Worm (Caenorhabditis elegans): Measurements from ENCODE around the gene ZK856.14.

DNA sequence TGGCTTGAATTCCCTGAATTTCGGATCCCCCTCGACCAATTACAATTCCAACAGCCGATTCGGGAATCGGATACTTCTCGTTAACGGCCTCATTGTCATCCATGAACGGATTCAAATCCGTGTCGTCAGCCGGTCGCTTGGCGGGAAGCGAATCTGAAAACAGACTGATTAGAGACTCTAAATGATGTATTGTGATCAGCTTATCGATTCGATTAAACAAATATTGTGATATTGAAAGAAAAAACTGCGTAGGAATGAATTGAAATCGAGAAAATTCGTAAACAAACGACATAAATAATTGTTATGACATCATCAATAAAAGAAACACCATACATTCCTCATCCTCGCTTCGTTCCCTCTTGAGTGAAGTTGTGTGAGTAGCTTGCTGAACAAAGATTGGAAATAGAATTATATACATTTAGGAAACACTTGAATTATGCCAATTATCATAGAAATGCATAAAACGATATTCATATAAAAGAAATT is 21.2 kb downstream of the ZK856.14 start:
- TF ChIP-seq snpc-4 (GFP tag; optimal IDR thresholded peaks at IDR 0.05) (no peak), snpc-4 (tag; optimal IDR thresholded peaks at IDR 0.05) (peak in 1 of 4 experiments; percentile 2), hmg-20 (GFP tag; IDR thresholded peaks at IDR 0.05) (no peak), akir-1 (GFP tag; optimal IDR thresholded peaks at IDR 0.05) (no peak), tlf-1 (GFP tag; optimal IDR thresholded peaks at IDR 0.05) (peak; percentile 1), bed-1 (GFP tag; IDR thresholded peaks at IDR 0.05) (0 out of 2 replicates have a peak, but pooled peaks have one; percentile 51), snpc-1.1 (tag; optimal IDR thresholded peaks at IDR 0.05; ENCODE audit: insufficient read depth) (no peak), K12H6.12 (tag; optimal IDR thresholded peaks at IDR 0.05) (no peak), pha-4 (tag; optimal IDR thresholded peaks at IDR 0.05) (no peak)

Measured in whole organism, young adult.